Fruit fly (Drosophila melanogaster) whole organism, wandering third instar larva: ENCODE data around the gene Pez.

Experiments
- Abd-B ChIP-seq: fragments of >200 bp; optimal IDR thresholded peaks from 2 replicates; lab custom pipeline; 2017; ENCODE audit warnings: missing biosample characterization, missing genetic modification characterization
- CG9705 ChIP-seq: fragments of 200-800 bp; sonication (Bioruptor generic); optimal IDR thresholded peaks from 2 replicates; lab custom pipeline; 2018; ENCODE audit warnings: missing biosample characterization, mild to moderate bottlenecking, missing genetic modification characterization
- Dfd ChIP-seq: fragments of >200 bp; optimal IDR thresholded peaks from 2 replicates; lab custom pipeline; 2017; ENCODE audit warnings: missing biosample characterization, missing genetic modification characterization
- GATAd ChIP-seq: sonication (Bioruptor generic); optimal IDR thresholded peaks from 2 replicates; lab custom pipeline; 2016; ENCODE audit warnings: missing biosample characterization, missing genetic modification characterization
- HLH106 ChIP-seq: fragments of 200-800 bp; optimal IDR thresholded peaks from 3 replicates; lab custom pipeline; 2019; ENCODE audit warnings: missing biosample characterization, mild to moderate bottlenecking, missing genetic modification characterization, moderate library complexity
- Hnf4 ChIP-seq: fragments of 200-800 bp; sonication (Bioruptor generic); optimal IDR thresholded peaks from 2 replicates; lab custom pipeline; 2016; ENCODE audit warnings: missing biosample characterization, mild to moderate bottlenecking, missing genetic modification characterization
- Hr83 ChIP-seq: fragments of 200-300 bp; sonication (Bioruptor generic); optimal IDR thresholded peaks from 2 replicates; lab custom pipeline; 2016; ENCODE audit warnings: missing biosample characterization, mild to moderate bottlenecking, missing genetic modification characterization, moderate library complexity; ENCODE audit not compliant: poor library complexity, severe bottlenecking
- Jra ChIP-seq: sonication (Bioruptor generic); optimal IDR thresholded peaks from 2 replicates; lab custom pipeline; 2016; ENCODE audit warnings: missing biosample characterization, missing genetic modification characterization
- Mio ChIP-seq: sonication (Bioruptor generic); optimal IDR thresholded peaks from 2 replicates; lab custom pipeline; 2016; ENCODE audit warnings: missing biosample characterization, missing genetic modification characterization
- Myc ChIP-seq: fragments of >200 bp; optimal IDR thresholded peaks from 2 replicates; lab custom pipeline; 2017
- N ChIP-seq: fragments of >200 bp; optimal IDR thresholded peaks from 2 replicates; lab custom pipeline; 2018; ENCODE audit warnings: missing biosample characterization, missing external identifiers, missing genetic modification characterization
- OdsH ChIP-seq: fragments of 200-800 bp; sonication (Bioruptor generic); optimal IDR thresholded peaks from 2 replicates; lab custom pipeline; 2016; ENCODE audit warnings: missing biosample characterization, mild to moderate bottlenecking, missing genetic modification characterization
- Rel ChIP-seq, 2 experiments: fragments of 200-800 bp; sonication (Bioruptor generic) in 1 of 2; optimal IDR thresholded peaks; 2 replicates in 1 of 2; 3 replicates in 1 of 2; lab custom pipeline; 2016 to 2019; ENCODE audit warnings: mild to moderate bottlenecking in 2 of 2, missing biosample characterization in 2 of 2, missing genetic modification characterization in 2 of 2, moderate library complexity in 1 of 2
- Sp1 ChIP-seq: fragments of 200-800 bp; sonication (Bioruptor generic); optimal IDR thresholded peaks from 3 replicates; lab custom pipeline; 2019; ENCODE audit warnings: missing biosample characterization, mild to moderate bottlenecking, missing genetic modification characterization, moderate library complexity
- Vsx2 ChIP-seq: fragments of 200-300, 225-300 bp; sonication (Bioruptor generic); optimal IDR thresholded peaks from 2 replicates; lab custom pipeline; 2018; ENCODE audit warnings: missing biosample characterization, missing genetic modification characterization; ENCODE audit not compliant: partially characterized antibody
- br ChIP-seq: fragments of 200-800 bp; sonication (Bioruptor generic); optimal IDR thresholded peaks from 2 replicates; lab custom pipeline; 2016; ENCODE audit warnings: missing biosample characterization, missing genetic modification characterization
- dl ChIP-seq, 2 experiments: fragments of 175-275, 200-275 bp in 1 of 2; fragments of 200-275 bp in 1 of 2; sonication (Bioruptor generic); optimal IDR thresholded peaks; lab custom pipeline; 2018; ENCODE audit warnings: mild to moderate bottlenecking in 2 of 2, missing biosample characterization in 2 of 2, missing genetic modification characterization in 2 of 2, moderate library complexity in 2 of 2; ENCODE audit not compliant: partially characterized antibody in 2 of 2, insufficient read depth in 1 of 2
- dmrt93B ChIP-seq: fragments of 200-800 bp; sonication (Bioruptor generic); optimal IDR thresholded peaks from 2 replicates; lab custom pipeline; 2018; ENCODE audit warnings: missing biosample characterization, mild to moderate bottlenecking, missing genetic modification characterization
- ey ChIP-seq: fragments of 200-800 bp; sonication (Bioruptor generic); optimal IDR thresholded peaks from 2 replicates; lab custom pipeline; 2016; ENCODE audit warnings: missing biosample characterization, missing genetic modification characterization
- foxo ChIP-seq, 2 experiments: fragments of 200-800 bp; sonication (Bioruptor generic); optimal IDR thresholded peaks; 2 replicates in 1 of 2; 3 replicates in 1 of 2; lab custom pipeline; 2016 to 2017; ENCODE audit warnings: missing biosample characterization in 2 of 2, missing genetic modification characterization in 2 of 2
- fru ChIP-seq: fragments of 200-800 bp; sonication (Bioruptor generic); optimal IDR thresholded peaks from 3 replicates; lab custom pipeline; 2016; ENCODE audit warnings: missing biosample characterization, mild to moderate bottlenecking, missing genetic modification characterization
- h ChIP-seq: fragments of 200-800 bp; sonication (Bioruptor generic); optimal IDR thresholded peaks from 3 replicates; lab custom pipeline; 2016; ENCODE audit warnings: missing biosample characterization, mild to moderate bottlenecking, missing genetic modification characterization
- jim ChIP-seq: fragments of 175-275, 200-325 bp; sonication (Bioruptor generic); optimal IDR thresholded peaks from 2 replicates; lab custom pipeline; 2016; ENCODE audit warnings: missing biosample characterization, mild to moderate bottlenecking, missing genetic modification characterization
- lola ChIP-seq: fragments of >200 bp; optimal IDR thresholded peaks from 2 replicates; lab custom pipeline; 2017; ENCODE audit warnings: missing biosample characterization, missing genetic modification characterization
- psq ChIP-seq: fragments of 200-800 bp; sonication (Bioruptor generic); optimal IDR thresholded peaks from 3 replicates; lab custom pipeline; 2017; ENCODE audit warnings: missing biosample characterization, mild to moderate bottlenecking, missing genetic modification characterization, moderate library complexity
- rgr ChIP-seq: fragments of 200-800 bp; sonication (Bioruptor generic); optimal IDR thresholded peaks from 3 replicates; lab custom pipeline; 2016; ENCODE audit warnings: missing biosample characterization, mild to moderate bottlenecking, missing genetic modification characterization
- sage ChIP-seq: fragments of 200-800 bp; sonication (Bioruptor generic); optimal IDR thresholded peaks from 2 replicates; lab custom pipeline; 2016; ENCODE audit warnings: missing biosample characterization, mild to moderate bottlenecking, missing genetic modification characterization
- sv ChIP-seq: fragments of 200-800 bp; sonication (Bioruptor generic); optimal IDR thresholded peaks from 3 replicates; lab custom pipeline; 2016; ENCODE audit warnings: missing biosample characterization, missing genetic modification characterization
- tai ChIP-seq: sonication (Bioruptor generic); optimal IDR thresholded peaks from 2 replicates; lab custom pipeline; 2016; ENCODE audit warnings: missing biosample characterization, missing genetic modification characterization
- usp ChIP-seq: fragments of >200 bp; optimal IDR thresholded peaks from 2 replicates; lab custom pipeline; 2017; ENCODE audit warnings: missing biosample characterization, missing genetic modification characterization
- woc ChIP-seq: sonication (Bioruptor generic); optimal IDR thresholded peaks from 2 replicates; lab custom pipeline; 2016; ENCODE audit warnings: missing biosample characterization, mild to moderate bottlenecking, missing genetic modification characterization

The Pez gene

DNA sequence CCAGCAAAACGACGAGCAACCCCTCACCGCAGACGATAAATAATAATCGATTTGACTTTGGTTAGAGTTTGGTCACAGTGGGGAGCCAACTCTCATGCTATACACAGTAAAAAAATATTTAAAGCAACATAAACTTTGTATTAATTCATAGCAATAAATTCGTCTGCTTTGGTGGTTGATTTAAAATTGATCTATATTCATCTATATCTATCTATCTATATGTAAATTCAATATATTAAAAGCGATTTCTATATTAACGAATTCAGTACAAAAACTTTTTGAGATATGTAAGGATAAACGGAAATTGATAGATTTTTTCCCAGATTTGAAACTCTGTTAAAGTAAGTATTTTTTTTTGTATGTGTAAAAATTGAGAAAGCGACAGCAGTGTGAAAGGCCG, 28.6 kb downstream of the Pez start:
- TF ChIP-seq psq (GFP tag; lab: Kevin White, UChicago) (no peak), dl (GFP tag; optimal IDR thresholded peaks at IDR 0.05; lab: Kevin White, UChicago; ENCODE audit: insufficient read depth in 1 of 2, partially characterized antibody in 2 of 2) (no peak), foxo (GFP tag; optimal IDR thresholded peaks at IDR 0.05; lab: Kevin White, UChicago) (no peak), Abd-B (GFP tag; lab: Kevin White, UChicago) (no peak), N (no peak), sv (GFP tag; lab: Kevin White, UChicago) (no peak), ey (GFP tag; lab: Kevin White, UChicago) (no peak), CG9705 (GFP tag; lab: Kevin White, UChicago) (no peak), br (no peak), Hnf4 (GFP tag; lab: Kevin White, UChicago) (no peak), Dfd (GFP tag; lab: Kevin White, UChicago) (no peak), jim (GFP tag; lab: Kevin White, UChicago) (no peak), Mio (no peak), Hr83 (no peak), woc (GFP tag; lab: Kevin White, UChicago) (no peak), lola (GFP tag; lab: Kevin White, UChicago) (no peak), Vsx2 (no peak), tai (GFP tag; lab: Kevin White, UChicago) (no peak), h (GFP tag; lab: Kevin White, UChicago) (no peak), GATAd (GFP tag; lab: Kevin White, UChicago) (no peak)
- TF ChIP-seq, all 38 proteins: peak for 0

DNA sequence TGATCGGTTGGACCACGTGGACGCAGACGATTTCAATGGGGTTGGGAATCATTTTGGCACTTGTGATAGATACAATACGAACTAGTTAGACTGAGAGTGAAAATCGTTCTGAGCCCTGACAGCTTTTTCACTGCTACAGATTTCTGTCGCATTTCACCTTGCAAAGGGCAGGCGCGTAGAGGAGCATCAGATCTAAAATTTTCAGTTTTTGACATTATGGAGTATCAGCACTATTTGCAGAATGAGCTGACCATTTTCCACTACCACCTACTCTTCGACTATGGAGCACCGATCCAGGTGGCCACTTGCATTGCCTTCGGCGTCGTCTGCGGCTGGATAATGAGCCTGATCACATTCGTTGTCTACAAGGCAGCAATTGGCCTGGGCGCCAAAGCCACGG, 29.8 kb downstream of the Pez start, which contains the start of the genes CG43922 and CG13984:
TSS of gene CG43922 (minus strand) at position 101 of the 400 bp plus-strand sequence.
TSS of gene CG13984 (plus strand) at position 169 of the 400 bp plus-strand sequence.
- TF ChIP-seq Sp1 (GFP tag; lab: Kevin White, UChicago) (no peak), sage (GFP tag; lab: Kevin White, UChicago) (no peak), sv (GFP tag; lab: Kevin White, UChicago) (no peak), OdsH (GFP tag; lab: Kevin White, UChicago) (no peak)

DNA sequence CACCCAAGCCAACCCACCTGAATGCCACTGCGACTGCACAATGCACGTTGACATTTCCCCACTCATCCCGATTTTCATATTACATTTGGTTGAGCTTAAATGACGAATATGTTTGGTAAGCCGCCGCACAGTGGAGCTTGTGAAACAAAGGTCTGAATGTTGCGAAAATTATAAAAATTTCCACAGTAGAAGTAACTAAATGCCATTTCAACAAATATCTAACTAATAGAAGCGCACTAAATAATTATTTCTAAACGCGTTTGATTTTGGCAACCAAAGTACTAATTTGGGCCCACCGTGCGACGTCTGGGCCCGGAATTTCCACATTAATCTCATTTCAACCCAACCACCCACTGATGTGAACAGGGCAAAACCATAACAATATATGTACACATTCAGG, 31.6 kb downstream of the Pez start:
- no peak for TF ChIP-seq Myc (lab: Kevin White, UChicago)
- TF ChIP-seq ey (GFP tag; lab: Kevin White, UChicago): peak; percentile 21
- TF ChIP-seq foxo (GFP tag; optimal IDR thresholded peaks at IDR 0.05; lab: Kevin White, UChicago): peak in 1 of 2 experiments; percentile 39
- peak; percentile 34 for TF ChIP-seq rgr (GFP tag; lab: Kevin White, UChicago)
- TF ChIP-seq sage (GFP tag; lab: Kevin White, UChicago): no peak
- TF ChIP-seq HLH106: peak; percentile 35
- peak; percentile 32 for TF ChIP-seq Sp1 (GFP tag; lab: Kevin White, UChicago)
- peak; percentile 1 for TF ChIP-seq OdsH (GFP tag; lab: Kevin White, UChicago)
- peak; percentile 34 for TF ChIP-seq br
- TF ChIP-seq h (GFP tag; lab: Kevin White, UChicago): peak; percentile 41
- TF ChIP-seq Hr83: no peak
- TF ChIP-seq woc (GFP tag; lab: Kevin White, UChicago): no peak
- TF ChIP-seq dmrt93B (GFP tag; lab: Kevin White, UChicago): no peak
- peak; percentile 51 for TF ChIP-seq fru (GFP tag; lab: Kevin White, UChicago)

DNA sequence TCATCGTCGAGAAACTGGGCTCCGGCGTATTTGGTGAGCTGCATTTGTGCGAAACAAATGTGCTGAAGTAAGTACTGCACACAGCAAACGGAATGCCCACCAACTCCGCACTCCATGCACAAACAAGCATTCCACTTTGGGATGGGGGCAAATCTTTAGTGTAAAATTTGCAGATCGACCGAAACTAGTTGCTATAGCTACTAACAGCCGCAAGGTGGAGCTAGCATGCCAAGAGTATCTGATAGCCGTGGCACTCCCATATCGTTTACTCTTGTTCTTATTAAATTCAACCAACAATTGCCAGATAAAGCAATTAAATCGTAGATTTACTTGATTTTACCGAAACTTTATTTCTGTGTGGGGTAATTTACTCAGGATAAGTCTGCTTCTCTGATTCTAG, 36.9 kb downstream of the Pez start:
- TF ChIP-seq Abd-B (GFP tag; lab: Kevin White, UChicago) (no peak), Rel (GFP tag; optimal IDR thresholded peaks at IDR 0.05; lab: Kevin White, UChicago) (no peak), Rel (tag; optimal IDR thresholded peaks at IDR 0.05; lab: Kevin White, UChicago) (no peak), foxo (GFP tag; optimal IDR thresholded peaks at IDR 0.05; lab: Kevin White, UChicago) (no peak), sv (GFP tag; lab: Kevin White, UChicago) (no peak), Hnf4 (GFP tag; lab: Kevin White, UChicago) (no peak), GATAd (GFP tag; lab: Kevin White, UChicago) (no peak), usp (GFP tag; lab: Kevin White, UChicago) (no peak), jim (GFP tag; lab: Kevin White, UChicago) (no peak), psq (GFP tag; lab: Kevin White, UChicago) (no peak), h (GFP tag; lab: Kevin White, UChicago) (no peak)

DNA sequence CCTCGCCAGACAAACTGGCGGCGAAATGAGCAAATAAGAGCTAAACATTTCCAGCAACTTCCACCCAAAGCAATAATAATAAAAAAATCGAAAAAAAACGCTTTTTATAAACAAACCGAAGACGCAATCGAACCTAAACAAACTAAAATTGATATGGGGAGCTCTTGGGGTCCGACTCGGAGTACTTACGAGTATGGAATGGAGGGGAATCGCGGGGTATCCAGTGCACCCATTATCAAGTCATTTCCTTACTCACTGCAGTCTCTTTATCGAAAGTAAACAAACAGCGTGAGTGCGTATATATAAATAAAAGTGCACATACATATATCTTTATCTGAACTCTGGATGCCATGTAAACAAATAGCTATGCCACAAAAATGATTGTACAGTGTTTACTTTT, 46.9 kb downstream of the Pez start:
- TF ChIP-seq h (GFP tag; lab: Kevin White, UChicago) (peak; percentile 12), rgr (GFP tag; lab: Kevin White, UChicago) (peak; percentile 4), Jra (GFP tag; lab: Kevin White, UChicago) (no peak)
- TF ChIP-seq, all 38 proteins: peak for 2
